Worm (Caenorhabditis elegans) whole organism, young adult: ENCODE measurements around the gene T23F2.3.

ENCODE experiments used
- F52B5.7 ChIP-seq: sonication (generic microtip); optimal IDR thresholded peaks from 2 replicates; lab custom pipeline; 2016; ENCODE audit warnings: mild to moderate bottlenecking, missing genetic modification characterization, missing compliant biosample characterization
- Y53F4B.3 ChIP-seq: fragments of 200-800 bp; sonication (Bioruptor generic); IDR thresholded peaks from 2 replicates; pipeline ENCODE4 v1.3.6; 2022; ENCODE audit warnings: missing genetic modification reagents, missing genetic modification characterization, missing compliant biosample characterization
- ets-4 ChIP-seq: fragments of 200-800 bp; sonication (Bioruptor generic); optimal IDR thresholded peaks from 2 replicates; lab custom pipeline; 2018; ENCODE audit warnings: mild to moderate bottlenecking, missing genetic modification characterization, missing compliant biosample characterization
- hmg-20 ChIP-seq: fragments of 200-800 bp; sonication (Bioruptor generic); IDR thresholded peaks from 2 replicates; pipeline ENCODE4 v1.3.6; 2022; ENCODE audit warnings: missing genetic modification reagents, missing genetic modification characterization, missing compliant biosample characterization

ce11 chrX:5515459-5515858 is 3.3 kb upstream of the T23F2.3 start:
- TF ChIP-seq Y53F4B.3 (GFP tag; lab: Robert Waterston, UW): no peak
- TF ChIP-seq F52B5.7 (tag; lab: Kevin White, UChicago): no peak
- no peak for TF ChIP-seq ets-4 (GFP tag; lab: Kevin White, UChicago)
- TF ChIP-seq hmg-20 (GFP tag; lab: Robert Waterston, UW): no peak
